Worm (Caenorhabditis elegans): ENCODE results near the gene Y116F11A.3.

Gene Y116F11A.3

ce11 chrV:19747144-19747543 is 18.3 kb downstream of the Y116F11A.3 start:
- TF ChIP-seq T07F8.4 (tag; optimal IDR thresholded peaks at IDR 0.05) (no peak), F57A8.1 (GFP tag; optimal IDR thresholded peaks at IDR 0.05) (no peak), nhr-120 (GFP tag; IDR thresholded peaks at IDR 0.05) (no peak), rcor-1 (GFP tag; IDR thresholded peaks at IDR 0.05) (no peak), ztf-18 (tag; optimal IDR thresholded peaks at IDR 0.05) (no peak), Y79H2A.3 (GFP tag; conservative IDR thresholded peaks at IDR 0.05) (no peak), somi-1 (GFP tag; optimal IDR thresholded peaks at IDR 0.05) (no peak), ceh-79 (tag; optimal IDR thresholded peaks at IDR 0.05) (no peak), snpc-1.3 (tag; optimal IDR thresholded peaks at IDR 0.05; ENCODE audit: insufficient read depth) (no peak), F10E7.11 (tag; optimal IDR thresholded peaks at IDR 0.05) (no peak)

ce11 chrV:19751124-19751523 is 22.3 kb downstream of the Y116F11A.3 start, which contains the start of gene clec-49:
Gene clec-49 (minus strand): TSS chrV:19751226.
- TF ChIP-seq lin-35 (GFP tag; optimal IDR thresholded peaks at IDR 0.05) = no peak
- peak; percentile 72 for TF ChIP-seq nhr-80 (tag; optimal IDR thresholded peaks at IDR 0.05)

ce11 chrV:19752879-19753278 is 24.0 kb downstream of the Y116F11A.3 start:
- no peak for TF ChIP-seq aptf-3 (GFP tag; IDR thresholded peaks at IDR 0.05)
- peak; percentile 71; the same call in 1 of the 2 replicates for TF ChIP-seq zfh-2 (GFP tag; conservative IDR thresholded peaks at IDR 0.05)
- no peak for TF ChIP-seq unc-62 (GFP tag; optimal IDR thresholded peaks at IDR 0.05)

ce11 chrV:19754331-19754730 is 25.5 kb downstream of the Y116F11A.3 start:
- TF ChIP-seq hmg-1.2 (GFP tag; IDR thresholded peaks at IDR 0.05) (no peak), madf-10 (tag; optimal IDR thresholded peaks at IDR 0.05) (no peak), snpc-1.1 (tag; optimal IDR thresholded peaks at IDR 0.05; ENCODE audit: insufficient read depth) (no peak), nhr-80 (tag; optimal IDR thresholded peaks at IDR 0.05) (peak; percentile 32), tlf-1 (GFP tag; optimal IDR thresholded peaks at IDR 0.05) (no peak), F55B11.4 (tag; optimal IDR thresholded peaks at IDR 0.05; ENCODE audit: borderline replicate concordance, insufficient read depth) (no peak)

ce11 chrV:19755260-19755659 is 26.4 kb downstream of the Y116F11A.3 start, which contains the start of gene clec-50:
Gene clec-50 (minus strand): TSS chrV:19755368.
- TF ChIP-seq dox-1 (GFP tag; IDR thresholded peaks at IDR 0.05) (peak; percentile 49), nhr-80 (tag; optimal IDR thresholded peaks at IDR 0.05) (peak; percentile 95), nhr-90 (tag; optimal IDR thresholded peaks at IDR 0.05) (no peak)

- no peak for TF ChIP-seq akir-1 (GFP tag; optimal IDR thresholded peaks at IDR 0.05)
- no peak for TF ChIP-seq lag-1 (GFP tag; IDR thresholded peaks at IDR 0.05)
- no peak for TF ChIP-seq nfya-2 (GFP tag; IDR thresholded peaks at IDR 0.05)
- TF ChIP-seq mes-4 (tag; optimal IDR thresholded peaks at IDR 0.05) = no peak
- TF ChIP-seq gei-17 (GFP tag; optimal IDR thresholded peaks at IDR 0.05) = no peak
These were observed 27.4 kb downstream of the Y116F11A.3 start, which contains the start of gene W04E12.9 for ce11 chrV:19756253-19756652. Gene W04E12.9 (plus strand): TSS chrV:19756553.

ce11 chrV:19759282-19759681 is 30.5 kb downstream of the Y116F11A.3 start:
- TF ChIP-seq attf-3 (GFP tag; conservative IDR thresholded peaks at IDR 0.05) = no peak
- TF ChIP-seq B0336.3 (GFP tag; IDR thresholded peaks at IDR 0.05) = no peak
- TF ChIP-seq madf-3 (GFP tag; IDR thresholded peaks at IDR 0.05) = 0 out of 2 replicates have a peak, but pooled peaks have one; percentile 33
- TF ChIP-seq F55B11.4 (tag; optimal IDR thresholded peaks at IDR 0.05; ENCODE audit: borderline replicate concordance, insufficient read depth) = no peak
- no peak for TF ChIP-seq ztf-3 (GFP tag; optimal IDR thresholded peaks at IDR 0.05)
- TF ChIP-seq F57C9.4 (tag; optimal IDR thresholded peaks at IDR 0.05) = no peak
- TF ChIP-seq Y56A3A.18 (GFP tag; IDR thresholded peaks at IDR 0.05) = no peak
- no peak for TF ChIP-seq mxl-1 (tag; optimal IDR thresholded peaks at IDR 0.05)
- TF ChIP-seq hsf-1 (GFP tag; IDR thresholded peaks at IDR 0.05) = no peak
- TF ChIP-seq ztf-28 (GFP tag; IDR thresholded peaks at IDR 0.05) = 0 out of 2 replicates have a peak, but pooled peaks have one; percentile 24
- TF ChIP-seq bed-1 (GFP tag; IDR thresholded peaks at IDR 0.05) = no peak
- TF ChIP-seq ets-4 (GFP tag; optimal IDR thresholded peaks at IDR 0.05) = no peak
- TF ChIP-seq F37B4.10 (GFP tag; IDR thresholded peaks at IDR 0.05) = 0 out of 2 replicates have a peak, but pooled peaks have one; percentile 84
- TF ChIP-seq dpff-1 (tag; optimal IDR thresholded peaks at IDR 0.05) = no peak

All from whole organism, young adult.